Worm (Caenorhabditis elegans) whole organism, L1 larva: ENCODE data around the gene str-156.
A peak's percentile ranks its signal among the peaks of the same experiment; 100 is the strongest.

Experiments used
- C16A3.4 ChIP-seq: fragments of 150-350 bp; optimal IDR thresholded peaks from 2 replicates; lab custom pipeline; 2014; ENCODE audit warnings: missing biosample characterization, missing genetic modification characterization
- F16B12.6 ChIP-seq: fragments of 150-350 bp; optimal IDR thresholded peaks from 2 replicates; lab custom pipeline; 2014; ENCODE audit warnings: missing biosample characterization, missing genetic modification characterization
- alr-1 ChIP-seq: fragments of 200-800 bp; sonication (Bioruptor generic); optimal IDR thresholded peaks from 2 replicates; lab custom pipeline; 2018; ENCODE audit warnings: borderline replicate concordance, mild to moderate bottlenecking, missing genetic modification characterization, missing compliant biosample characterization
- blmp-1 ChIP-seq: fragments of 150-350 bp; optimal IDR thresholded peaks from 2 replicates; lab custom pipeline; 2014; ENCODE audit warnings: missing biosample characterization, missing genetic modification characterization
- ceh-82 ChIP-seq, 3 experiments: fragments of 150-350 bp in 1 of 3; sonication (generic microtip) in 2 of 3; optimal IDR thresholded peaks; 2 replicates each; lab custom pipeline; 2014 to 2017; ENCODE audit warnings: missing biosample characterization in 3 of 3, missing genetic modification characterization in 3 of 3
- ceh-88 ChIP-seq: fragments of 200-800 bp; sonication (Bioruptor generic); IDR thresholded peaks from 2 replicates; pipeline ENCODE4 v1.3.6; 2022; ENCODE audit warnings: missing genetic modification characterization, missing compliant biosample characterization
- ces-1 ChIP-seq: fragments of 150-350 bp; optimal IDR thresholded peaks from 2 replicates; lab custom pipeline; 2014; ENCODE audit warnings: missing biosample characterization, missing genetic modification reagents, missing genetic modification characterization
- dpl-1 ChIP-seq, 3 experiments: fragments of 150-350 bp in 2 of 3; sonication (generic microtip) in 1 of 3; optimal IDR thresholded peaks; 2 replicates each; lab custom pipeline; 2014 to 2017; ENCODE audit warnings: missing biosample characterization in 3 of 3, missing genetic modification characterization in 3 of 3, missing genetic modification reagents in 3 of 3
- dsc-1 ChIP-seq: sonication (generic microtip); optimal IDR thresholded peaks from 2 replicates; lab custom pipeline; 2016; ENCODE audit warnings: mild to moderate bottlenecking, missing genetic modification characterization, missing compliant biosample characterization
- efl-1 ChIP-seq, 4 experiments: fragments of 150-350 bp; optimal IDR thresholded peaks in 3 of 4; peaks in 1 of 4; 1 replicate in 1 of 4; 2 replicates in 3 of 4; lab custom pipeline; 2014; ENCODE audit warnings: missing biosample characterization in 2 of 4, missing genetic modification characterization in 2 of 4, missing genetic modification reagents in 2 of 4
- efl-3 ChIP-seq: fragments of 200-800 bp; sonication (Bioruptor generic); optimal IDR thresholded peaks from 2 replicates; lab custom pipeline; 2018; ENCODE audit warnings: mild to moderate bottlenecking, missing genetic modification characterization, missing compliant biosample characterization
- elt-2 ChIP-seq: sonication (generic microtip); optimal IDR thresholded peaks from 2 replicates; lab custom pipeline; 2016; ENCODE audit warnings: missing genetic modification characterization, mild to moderate bottlenecking, inconsistent platforms, missing compliant biosample characterization, missing genetic modification reagents
- fkh-4 ChIP-seq: sonication (generic microtip); optimal IDR thresholded peaks from 2 replicates; lab custom pipeline; 2016; ENCODE audit warnings: missing compliant biosample characterization, missing genetic modification characterization, borderline replicate concordance
- fkh-8 ChIP-seq: sonication (generic microtip); optimal IDR thresholded peaks from 2 replicates; lab custom pipeline; 2016; ENCODE audit warnings: mild to moderate bottlenecking, missing genetic modification characterization, missing compliant biosample characterization
- fos-1 ChIP-seq: fragments of 150-350 bp; optimal IDR thresholded peaks from 2 replicates; lab custom pipeline; 2014; ENCODE audit warnings: missing biosample characterization, missing genetic modification characterization
- grh-1 ChIP-seq: fragments of 200-800 bp; sonication (Bioruptor generic); IDR thresholded peaks from 2 replicates; pipeline ENCODE4 v1.3.6; 2022; ENCODE audit warnings: missing genetic modification reagents, missing genetic modification characterization, missing compliant biosample characterization
- hlh-4 ChIP-seq: sonication (generic microtip); optimal IDR thresholded peaks from 2 replicates; lab custom pipeline; 2016; ENCODE audit warnings: mild to moderate bottlenecking, missing genetic modification characterization, missing compliant biosample characterization
- hpl-2 ChIP-seq: fragments of 150-350 bp; optimal IDR thresholded peaks from 2 replicates; lab custom pipeline; 2014; ENCODE audit warnings: missing biosample characterization, missing genetic modification reagents, missing genetic modification characterization
- irx-1 ChIP-seq: sonication (generic microtip); optimal IDR thresholded peaks from 2 replicates; lab custom pipeline; 2016; ENCODE audit warnings: missing genetic modification characterization, missing compliant biosample characterization
- isw-1 ChIP-seq: fragments of 200-800 bp; sonication (Bioruptor generic); IDR thresholded peaks from 2 replicates; pipeline ENCODE4 v1.3.6; 2022; ENCODE audit warnings: missing genetic modification characterization, missing compliant biosample characterization
- lin-13 ChIP-seq: fragments of 150-350 bp; optimal IDR thresholded peaks from 2 replicates; lab custom pipeline; 2014; ENCODE audit warnings: missing biosample characterization, missing genetic modification reagents, missing genetic modification characterization
- lin-14 ChIP-seq: fragments of 200-800 bp; sonication (Bioruptor generic); optimal IDR thresholded peaks from 2 replicates; lab custom pipeline; 2018; ENCODE audit warnings: mild to moderate bottlenecking, missing genetic modification characterization, moderate library complexity, missing compliant biosample characterization
- lin-35 ChIP-seq, 2 experiments: fragments of 150-350 bp; optimal IDR thresholded peaks; 2 replicates each; lab custom pipeline; 2014; ENCODE audit warnings: missing biosample characterization in 2 of 2, missing genetic modification characterization in 2 of 2, missing genetic modification reagents in 2 of 2
- lsy-2 ChIP-seq, 2 experiments: fragments of 150-350 bp; optimal IDR thresholded peaks; 2 replicates each; lab custom pipeline; 2014; ENCODE audit warnings: missing biosample characterization in 2 of 2, missing genetic modification characterization in 2 of 2
- mab-9 ChIP-seq: fragments of 200-800 bp; sonication (Bioruptor generic); IDR thresholded peaks from 2 replicates; pipeline ENCODE4 v1.3.6; 2022; ENCODE audit warnings: missing genetic modification reagents, missing genetic modification characterization, missing compliant biosample characterization
- mdl-1 ChIP-seq, 2 experiments: fragments of 150-350 bp; optimal IDR thresholded peaks; 2 replicates each; lab custom pipeline; 2014 to 2017; ENCODE audit warnings: missing biosample characterization in 2 of 2, missing genetic modification characterization in 2 of 2, inconsistent platforms in 1 of 2
- nhr-12 ChIP-seq: sonication (generic microtip); optimal IDR thresholded peaks from 2 replicates; lab custom pipeline; 2017; ENCODE audit warnings: missing biosample characterization, missing genetic modification characterization
- nhr-19 ChIP-seq: fragments of 200-800 bp; sonication (Bioruptor generic); conservative IDR thresholded peaks from 2 replicates; pipeline ENCODE4 v1.3.6; 2022; ENCODE audit warnings: missing genetic modification characterization, missing compliant biosample characterization
- nhr-237 ChIP-seq: fragments of 150-350 bp; optimal IDR thresholded peaks from 2 replicates; lab custom pipeline; 2014; ENCODE audit warnings: missing biosample characterization, missing genetic modification characterization
- nhr-47 ChIP-seq: sonication (generic microtip); optimal IDR thresholded peaks from 2 replicates; lab custom pipeline; 2016; ENCODE audit warnings: mild to moderate bottlenecking, missing genetic modification characterization, moderate library complexity, missing compliant biosample characterization
- nhr-71 ChIP-seq: sonication (generic microtip); optimal IDR thresholded peaks from 2 replicates; lab custom pipeline; 2016; ENCODE audit warnings: mild to moderate bottlenecking, missing genetic modification characterization, moderate library complexity, missing compliant biosample characterization
- nhr-77 ChIP-seq: fragments of 150-350 bp; optimal IDR thresholded peaks from 2 replicates; lab custom pipeline; 2014; ENCODE audit warnings: missing biosample characterization, missing genetic modification characterization
- nhr-85 ChIP-seq: sonication (generic microtip); peaks from one replicate; lab custom pipeline; 2016; ENCODE audit warnings: missing genetic modification characterization, inconsistent platforms, missing compliant biosample characterization
- nhr-90 ChIP-seq: sonication (generic microtip); optimal IDR thresholded peaks from 2 replicates; lab custom pipeline; 2016; ENCODE audit warnings: mild to moderate bottlenecking, missing genetic modification characterization, missing compliant biosample characterization; ENCODE audit not compliant: poor library complexity
- rnt-1 ChIP-seq: sonication (generic microtip); optimal IDR thresholded peaks from 2 replicates; lab custom pipeline; 2016; ENCODE audit warnings: mild to moderate bottlenecking, missing genetic modification characterization, moderate library complexity, missing compliant biosample characterization
- skn-1 ChIP-seq: fragments of 150-350 bp; optimal IDR thresholded peaks from 2 replicates; lab custom pipeline; 2014; ENCODE audit warnings: missing biosample characterization, missing genetic modification characterization
- snpc-4 ChIP-seq: fragments of 150-350 bp; optimal IDR thresholded peaks from 2 replicates; lab custom pipeline; 2014; ENCODE audit warnings: missing biosample characterization, missing genetic modification characterization
- snu-23 ChIP-seq: sonication (generic microtip); optimal IDR thresholded peaks from 2 replicates; lab custom pipeline; 2016; ENCODE audit warnings: missing genetic modification characterization, missing compliant biosample characterization
- sox-4 ChIP-seq: sonication (generic microtip); optimal IDR thresholded peaks from 2 replicates; lab custom pipeline; 2016; ENCODE audit warnings: missing genetic modification characterization, missing compliant biosample characterization
- sup-37 ChIP-seq: fragments of 200-800 bp; sonication (Bioruptor generic); optimal IDR thresholded peaks from 2 replicates; lab custom pipeline; 2018; ENCODE audit warnings: mild to moderate bottlenecking, missing genetic modification characterization, missing compliant biosample characterization
- swsn-7 ChIP-seq: sonication (generic microtip); optimal IDR thresholded peaks from 2 replicates; lab custom pipeline; 2016; ENCODE audit warnings: missing genetic modification characterization, missing compliant biosample characterization
- unc-130 ChIP-seq: fragments of 150-350 bp; optimal IDR thresholded peaks from 2 replicates; lab custom pipeline; 2017; ENCODE audit warnings: missing biosample characterization, missing genetic modification characterization, inconsistent platforms
- unc-62 ChIP-seq: fragments of 150-350 bp; optimal IDR thresholded peaks from 2 replicates; lab custom pipeline; 2014; ENCODE audit warnings: missing biosample characterization, missing genetic modification reagents, missing genetic modification characterization
- unc-86 ChIP-seq: sonication (generic microtip); optimal IDR thresholded peaks from 2 replicates; lab custom pipeline; 2016; ENCODE audit warnings: missing genetic modification characterization, missing compliant biosample characterization
- unc-98 ChIP-seq: fragments of 200-800 bp; sonication (Bioruptor generic); IDR thresholded peaks from 2 replicates; pipeline ENCODE4 v1.3.6; 2022; ENCODE audit warnings: missing genetic modification characterization, missing compliant biosample characterization
- xbp-1 ChIP-seq: sonication (generic microtip); optimal IDR thresholded peaks from 2 replicates; lab custom pipeline; 2016; ENCODE audit warnings: missing genetic modification characterization, missing compliant biosample characterization
- zip-4 ChIP-seq: fragments of 200-800 bp; sonication (Bioruptor generic); optimal IDR thresholded peaks from 2 replicates; lab custom pipeline; 2018; ENCODE audit warnings: mild to moderate bottlenecking, missing genetic modification characterization, moderate library complexity, missing compliant biosample characterization

The str-156 gene

DNA sequence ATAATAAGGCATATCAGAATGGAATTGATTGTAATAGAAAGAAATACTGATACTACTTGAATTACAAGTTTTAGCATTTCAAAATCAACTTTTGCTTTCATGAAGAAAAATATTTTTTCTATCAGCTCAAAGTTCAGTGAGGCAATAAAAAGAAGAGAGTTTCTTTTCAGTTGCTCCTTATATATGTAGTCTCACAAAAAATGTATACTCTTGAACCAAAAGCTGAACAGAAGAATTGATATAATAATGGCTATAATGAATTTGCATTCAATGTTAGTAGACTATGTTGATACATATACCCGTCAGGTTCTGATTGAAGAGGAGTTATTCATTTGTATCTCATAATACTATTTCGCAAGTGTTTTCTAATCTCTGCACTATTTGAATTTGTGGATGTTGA lies 38.6 kb upstream of the str-156 start, which contains the start of gene str-174:
Gene str-174, minus strand, starts transcription at position 101 of the 400 bp plus-strand sequence.
- no peak for TF ChIP-seq blmp-1 (tag; lab: Kevin White, UChicago)

DNA sequence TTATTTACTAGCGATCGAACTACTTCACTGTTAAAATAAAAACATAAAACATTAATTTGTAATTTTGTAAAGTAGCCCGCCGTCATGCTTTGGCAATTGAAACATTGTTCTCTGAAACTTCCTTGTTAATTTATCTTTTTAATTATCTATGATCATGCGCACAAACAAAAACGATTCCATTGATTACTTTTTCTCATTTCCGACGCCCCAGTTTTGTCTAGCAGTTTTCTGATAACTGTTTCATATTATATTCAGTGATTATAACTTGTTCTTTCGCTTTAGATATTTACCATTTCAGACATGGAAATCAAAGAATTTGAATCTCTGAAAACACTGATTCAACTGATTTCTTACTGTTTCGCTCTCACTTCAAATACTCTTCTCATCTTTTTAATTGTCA lies 36.1 kb upstream of the str-156 start, which contains the start of gene str-170:
Gene str-170, plus strand, starts transcription at position 301 of the 400 bp plus-strand sequence.
- TF ChIP-seq unc-130 (tag; lab: Kevin White, UChicago): no peak
- TF ChIP-seq fos-1 (tag; lab: Kevin White, UChicago): no peak
- no peak for TF ChIP-seq irx-1 (tag; lab: Kevin White, UChicago)
- TF ChIP-seq efl-3: no peak
- no peak for TF ChIP-seq isw-1 (GFP tag; lab: Robert Waterston, UW)
- no peak for TF ChIP-seq hpl-2
- no peak for TF ChIP-seq nhr-12 (tag; lab: Kevin White, UChicago)
- no peak for TF ChIP-seq snpc-4 (tag; lab: Kevin White, UChicago)
- TF ChIP-seq mab-9 (GFP tag; lab: Robert Waterston, UW): no peak
- no peak for TF ChIP-seq alr-1 (tag; lab: Kevin White, UChicago)
- no peak for TF ChIP-seq nhr-71 (tag; lab: Kevin White, UChicago)
- TF ChIP-seq skn-1 (tag; lab: Kevin White, UChicago): no peak
- TF ChIP-seq ceh-88 (GFP tag; lab: Robert Waterston, UW): no peak

DNA sequence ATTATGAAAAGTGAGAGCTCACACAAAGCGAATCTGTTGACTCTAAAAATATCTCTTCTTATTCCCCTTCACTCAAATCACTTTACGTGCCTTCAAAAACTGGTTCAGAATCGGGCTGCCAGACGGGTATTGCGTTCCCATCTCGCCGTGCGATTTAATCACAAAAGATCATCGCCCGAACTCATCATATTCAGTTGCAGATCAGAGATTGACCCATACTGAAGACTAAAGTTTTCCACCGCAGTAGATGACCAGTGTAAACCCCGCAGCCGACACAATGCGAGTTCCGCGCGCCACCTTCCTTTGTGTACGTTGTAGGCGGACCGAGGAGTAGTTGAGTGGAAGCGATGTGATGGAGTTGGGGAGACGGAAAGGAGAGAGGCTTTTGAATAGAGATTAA lies 32.6 kb upstream of the str-156 start:
- TF ChIP-seq ceh-82 (tag; optimal IDR thresholded peaks at IDR 0.05; lab: Kevin White, UChicago): peak; percentile 24 to 53 (median 53)
- TF ChIP-seq fos-1 (tag; lab: Kevin White, UChicago): peak; percentile 15
- no peak for TF ChIP-seq skn-1 (tag; lab: Kevin White, UChicago)
- peak; percentile 85 for TF ChIP-seq rnt-1 (tag; lab: Kevin White, UChicago)
- TF ChIP-seq mdl-1 (tag; optimal IDR thresholded peaks at IDR 0.05; lab: Kevin White, UChicago): peak in 1 of 2 experiments; percentile 5
- TF ChIP-seq hlh-4 (tag; lab: Kevin White, UChicago): no peak
- TF ChIP-seq xbp-1 (tag; lab: Kevin White, UChicago): peak; percentile 44
- peak; percentile 81 for TF ChIP-seq nhr-90
- TF ChIP-seq snu-23 (GFP tag; lab: Kevin White, UChicago): peak; percentile 78
- TF ChIP-seq elt-2 (tag; lab: Kevin White, UChicago): peak; percentile 33
- TF ChIP-seq grh-1 (GFP tag; lab: Robert Waterston, UW): peak; percentile 84
- no peak for TF ChIP-seq unc-62 (GFP tag; lab: Kevin White, UChicago)
- TF ChIP-seq nhr-77: peak; percentile 50
- TF ChIP-seq dpl-1 (GFP tag; optimal IDR thresholded peaks at IDR 0.05; lab: Kevin White, UChicago): peak in 1 of 3 experiments; percentile 8
- TF ChIP-seq unc-86 (tag; lab: Kevin White, UChicago): peak; percentile 36
- peak; percentile 32 for TF ChIP-seq sox-4 (tag; lab: Kevin White, UChicago)
- TF ChIP-seq swsn-7 (tag; lab: Kevin White, UChicago): peak; percentile 75
- peak; percentile 35 to 37 for TF ChIP-seq lin-35 (GFP tag; optimal IDR thresholded peaks at IDR 0.05; lab: Kevin White, UChicago)
- no peak for TF ChIP-seq F16B12.6 (tag; lab: Kevin White, UChicago)
- peak; percentile 5 for TF ChIP-seq nhr-237 (tag; lab: Kevin White, UChicago)
- TF ChIP-seq irx-1 (tag; lab: Kevin White, UChicago): peak; percentile 38
- no peak for TF ChIP-seq ces-1
- no peak for TF ChIP-seq unc-98 (GFP tag; lab: Robert Waterston, UW)
- peak; percentile 85 for TF ChIP-seq nhr-71 (tag; lab: Kevin White, UChicago)
- peak; percentile 21 for TF ChIP-seq lin-13 (GFP tag; lab: Kevin White, UChicago)
- peak; percentile 78 for TF ChIP-seq nhr-47 (tag; lab: Kevin White, UChicago)
- peak; percentile 33 to 61 for TF ChIP-seq efl-1 (optimal IDR thresholded peaks at IDR 0.05; lab: Kevin White, UChicago)
- TF ChIP-seq efl-1 (GFP tag; optimal IDR thresholded peaks at IDR 0.05 in 1 of 2; lab: Kevin White, UChicago): peak; percentile 16 to 93
- peak; percentile 93 for TF ChIP-seq lin-14 (GFP tag; lab: Kevin White, UChicago)
- peak; percentile 96 for TF ChIP-seq nhr-85
- peak in 1 of 2 experiments; percentile 61 for TF ChIP-seq lsy-2 (tag; optimal IDR thresholded peaks at IDR 0.05; lab: Kevin White, UChicago)
- TF ChIP-seq dsc-1 (tag; lab: Kevin White, UChicago): peak; percentile 80
- TF ChIP-seq nhr-19 (GFP tag; lab: Robert Waterston, UW): peak; percentile 86
- no peak for TF ChIP-seq fkh-8 (tag; lab: Kevin White, UChicago)
- TF ChIP-seq zip-4 (GFP tag; lab: Kevin White, UChicago): peak; percentile 52
- no peak for TF ChIP-seq fkh-4
- peak; percentile 20; the same call in 1 of the 2 replicates for TF ChIP-seq mab-9 (GFP tag; lab: Robert Waterston, UW)
- no peak for TF ChIP-seq C16A3.4 (tag; lab: Kevin White, UChicago)
- no peak for TF ChIP-seq sup-37
